Worm (Caenorhabditis elegans) whole organism, young adult: ENCODE measurements around the gene F18A11.5.

ENCODE experiments used
- B0035.1 ChIP-seq: sonication (generic microtip); optimal IDR thresholded peaks from 2 replicates; lab custom pipeline; 2016; ENCODE audit warnings: missing genetic modification characterization, mild to moderate bottlenecking, missing compliant biosample characterization, missing genotype, missing genetic modification reagents
- C17E4.6 ChIP-seq: fragments of 200-800 bp; sonication (Bioruptor generic); IDR thresholded peaks from 2 replicates; pipeline ENCODE4 v1.3.6; 2022; ENCODE audit warnings: missing genetic modification reagents, missing genetic modification characterization, missing compliant biosample characterization
- F23B12.7 ChIP-seq: sonication (generic microtip); optimal IDR thresholded peaks from 2 replicates; lab custom pipeline; 2017; ENCODE audit warnings: missing genetic modification characterization, mild to moderate bottlenecking, missing compliant biosample characterization, antibody characterized with exemption, moderate library complexity; ENCODE audit not compliant: insufficient read depth
- F33H1.4 ChIP-seq: fragments of 200-800 bp; sonication (Bioruptor generic); IDR thresholded peaks from 2 replicates; pipeline ENCODE4 v1.3.6; 2022; ENCODE audit warnings: missing genetic modification reagents, missing genetic modification characterization, missing compliant biosample characterization
- F37B4.10 ChIP-seq: fragments of 200-800 bp; sonication (Bioruptor generic); IDR thresholded peaks from 2 replicates; pipeline ENCODE4 v1.3.6; 2022; ENCODE audit warnings: missing genetic modification characterization, missing compliant biosample characterization
- F49E8.2 ChIP-seq: sonication (generic microtip); optimal IDR thresholded peaks from 3 replicates; lab custom pipeline; 2017; ENCODE audit warnings: missing genetic modification characterization, mild to moderate bottlenecking, missing compliant biosample characterization, antibody characterized with exemption, moderate library complexity; ENCODE audit not compliant: insufficient read depth
- F52B5.7 ChIP-seq: sonication (generic microtip); optimal IDR thresholded peaks from 2 replicates; lab custom pipeline; 2016; ENCODE audit warnings: mild to moderate bottlenecking, missing genetic modification characterization, missing compliant biosample characterization
- F55B11.4 ChIP-seq: sonication (generic microtip); optimal IDR thresholded peaks from 2 replicates; lab custom pipeline; 2016; ENCODE audit warnings: missing compliant biosample characterization, missing genetic modification characterization, borderline replicate concordance; ENCODE audit not compliant: insufficient read depth
- T26A5.8 ChIP-seq: sonication (generic microtip); optimal IDR thresholded peaks from 2 replicates; lab custom pipeline; 2016; ENCODE audit warnings: missing genetic modification characterization, missing compliant biosample characterization
- ZK185.1 ChIP-seq: sonication (generic microtip); optimal IDR thresholded peaks from 2 replicates; lab custom pipeline; 2016; ENCODE audit warnings: mild to moderate bottlenecking, missing genetic modification characterization, missing compliant biosample characterization; ENCODE audit not compliant: poor library complexity, severe bottlenecking
- akir-1 ChIP-seq: fragments of 200-800 bp; sonication (Bioruptor generic); optimal IDR thresholded peaks from 2 replicates; lab custom pipeline; 2018; ENCODE audit warnings: mild to moderate bottlenecking, missing genetic modification characterization, moderate library complexity, missing compliant biosample characterization
- aptf-3 ChIP-seq: fragments of 200-800 bp; sonication (Bioruptor generic); IDR thresholded peaks from 2 replicates; pipeline ENCODE4 v1.3.6; 2022; ENCODE audit warnings: missing genetic modification characterization, missing compliant biosample characterization
- attf-3 ChIP-seq: fragments of 200-800 bp; sonication (Bioruptor generic); conservative IDR thresholded peaks from 2 replicates; pipeline ENCODE4 v1.3.6; 2022; ENCODE audit warnings: missing genetic modification reagents, missing genetic modification characterization, missing compliant biosample characterization
- attf-5 ChIP-seq: fragments of 200-800 bp; sonication (Bioruptor generic); optimal IDR thresholded peaks from 2 replicates; lab custom pipeline; 2018; ENCODE audit warnings: mild to moderate bottlenecking, missing genetic modification characterization, missing compliant biosample characterization
- bed-1 ChIP-seq: fragments of 200-800 bp; sonication (Bioruptor generic); IDR thresholded peaks from 2 replicates; pipeline ENCODE4 v1.3.6; 2022; ENCODE audit warnings: missing genetic modification reagents, missing genetic modification characterization, missing compliant biosample characterization
- bed-2 ChIP-seq: fragments of 200-800 bp; sonication (Bioruptor generic); IDR thresholded peaks from 2 replicates; pipeline ENCODE4 v1.3.6; 2022; ENCODE audit warnings: missing genetic modification reagents, missing genetic modification characterization, missing compliant biosample characterization
- cebp-1 ChIP-seq, 2 experiments: fragments of 200-800 bp in 1 of 2; sonication (Bioruptor generic) in 1 of 2; sonication (generic microtip) in 1 of 2; IDR thresholded peaks in 1 of 2; optimal IDR thresholded peaks in 1 of 2; 2 replicates each; pipeline versions ENCODE4 v1.3.6 to Lab custom; 2017 to 2022; ENCODE audit warnings: missing compliant biosample characterization in 2 of 2, missing genetic modification characterization in 2 of 2, mild to moderate bottlenecking in 1 of 2, missing genetic modification reagents in 1 of 2, moderate library complexity in 1 of 2
- ceh-58 ChIP-seq: fragments of 200-800 bp; sonication (Bioruptor generic); IDR thresholded peaks from 2 replicates; pipeline ENCODE4 v1.3.6; 2022; ENCODE audit warnings: missing genetic modification characterization, missing compliant biosample characterization
- ceh-91 ChIP-seq: fragments of 200-800 bp; sonication (Bioruptor generic); IDR thresholded peaks from 2 replicates; pipeline ENCODE4 v1.3.6; 2022; ENCODE audit warnings: missing genetic modification reagents, missing genetic modification characterization, missing compliant biosample characterization
- die-1 ChIP-seq: sonication (generic microtip); optimal IDR thresholded peaks from 2 replicates; lab custom pipeline; 2016; ENCODE audit warnings: missing genotype, mild to moderate bottlenecking, missing genetic modification characterization, missing compliant biosample characterization
- dox-1 ChIP-seq: fragments of 200-800 bp; sonication (Bioruptor generic); IDR thresholded peaks from 2 replicates; pipeline ENCODE4 v1.3.6; 2022; ENCODE audit warnings: missing genetic modification reagents, missing genetic modification characterization, missing compliant biosample characterization
- efl-1 ChIP-seq: fragments of 150-350 bp; optimal IDR thresholded peaks from 2 replicates; lab custom pipeline; 2014; ENCODE audit warnings: missing biosample characterization, missing genetic modification reagents, missing genetic modification characterization
- ekl-4 ChIP-seq: fragments of 200-800 bp; sonication (Bioruptor generic); IDR thresholded peaks from 2 replicates; pipeline ENCODE4 v1.3.6; 2022; ENCODE audit warnings: missing genetic modification reagents, missing genetic modification characterization, missing compliant biosample characterization
- ets-4 ChIP-seq: fragments of 200-800 bp; sonication (Bioruptor generic); optimal IDR thresholded peaks from 2 replicates; lab custom pipeline; 2018; ENCODE audit warnings: mild to moderate bottlenecking, missing genetic modification characterization, missing compliant biosample characterization
- gei-17 ChIP-seq: fragments of 200-800 bp; sonication (Bioruptor generic); optimal IDR thresholded peaks from 2 replicates; lab custom pipeline; 2018; ENCODE audit warnings: mild to moderate bottlenecking, missing genetic modification characterization, missing compliant biosample characterization
- him-1 ChIP-seq: sonication (generic microtip); optimal IDR thresholded peaks from 2 replicates; lab custom pipeline; 2016; ENCODE audit warnings: missing genotype, missing genetic modification reagents, missing genetic modification characterization, missing compliant biosample characterization
- hmg-1.2 ChIP-seq: fragments of 200-800 bp; sonication (Bioruptor generic); IDR thresholded peaks from 2 replicates; pipeline ENCODE4 v1.3.6; 2022; ENCODE audit warnings: missing genetic modification reagents, missing genetic modification characterization, missing compliant biosample characterization
- hmg-20 ChIP-seq: fragments of 200-800 bp; sonication (Bioruptor generic); IDR thresholded peaks from 2 replicates; pipeline ENCODE4 v1.3.6; 2022; ENCODE audit warnings: missing genetic modification reagents, missing genetic modification characterization, missing compliant biosample characterization
- lin-26 ChIP-seq: fragments of 200-800 bp; sonication (Bioruptor generic); IDR thresholded peaks from 2 replicates; pipeline ENCODE4 v1.3.6; 2022; ENCODE audit warnings: missing genetic modification reagents, missing genetic modification characterization, missing compliant biosample characterization
- lin-35 ChIP-seq, 3 experiments: fragments of 150-350 bp in 2 of 3; sonication (generic microtip) in 1 of 3; optimal IDR thresholded peaks; 2 replicates each; lab custom pipeline; 2014 to 2018; ENCODE audit warnings: missing biosample characterization in 3 of 3, missing genetic modification characterization in 3 of 3, missing genetic modification reagents in 3 of 3
- lin-40 ChIP-seq: sonication (generic microtip); optimal IDR thresholded peaks from 2 replicates; lab custom pipeline; 2016; ENCODE audit warnings: missing genetic modification characterization, mild to moderate bottlenecking, missing compliant biosample characterization, missing genotype, missing genetic modification reagents
- madf-3 ChIP-seq: fragments of 200-800 bp; sonication (Bioruptor generic); IDR thresholded peaks from 2 replicates; pipeline ENCODE4 v1.3.6; 2022; ENCODE audit warnings: missing genetic modification reagents, missing genetic modification characterization, missing compliant biosample characterization
- mxl-1 ChIP-seq: sonication (generic microtip); optimal IDR thresholded peaks from 2 replicates; lab custom pipeline; 2016; ENCODE audit warnings: missing genetic modification characterization, missing compliant biosample characterization
- nfya-2 ChIP-seq: fragments of 200-800 bp; sonication (Bioruptor generic); IDR thresholded peaks from 2 replicates; pipeline ENCODE4 v1.3.6; 2022; ENCODE audit warnings: missing genetic modification reagents, missing genetic modification characterization, missing compliant biosample characterization
- pbrm-1 ChIP-seq: fragments of 200-800 bp; sonication (Bioruptor generic); IDR thresholded peaks from 2 replicates; pipeline ENCODE4 v1.3.6; 2022; ENCODE audit warnings: missing genetic modification reagents, missing genetic modification characterization, missing compliant biosample characterization
- pha-4 ChIP-seq: fragments of 150-350 bp; sonication (generic microtip); optimal IDR thresholded peaks from 2 replicates; lab custom pipeline; 2014; ENCODE audit warnings: missing biosample characterization, missing genetic modification reagents, missing genetic modification characterization
- rec-8 ChIP-seq, 2 experiments: sonication (generic microtip); optimal IDR thresholded peaks; 2 replicates each; lab custom pipeline; 2016; ENCODE audit warnings: mild to moderate bottlenecking in 2 of 2, missing genetic modification characterization in 2 of 2, missing genetic modification reagents in 2 of 2, missing genotype in 2 of 2, missing biosample characterization in 1 of 2, missing compliant biosample characterization in 1 of 2, moderate library complexity in 1 of 2
- sptf-2 ChIP-seq: fragments of 200-800 bp; sonication (Bioruptor generic); optimal IDR thresholded peaks from 2 replicates; lab custom pipeline; 2018; ENCODE audit warnings: mild to moderate bottlenecking, missing genetic modification characterization, missing compliant biosample characterization
- tbx-9 ChIP-seq: sonication (generic microtip); optimal IDR thresholded peaks from 2 replicates; lab custom pipeline; 2016; ENCODE audit warnings: borderline replicate concordance, missing genetic modification characterization, inconsistent platforms, missing compliant biosample characterization
- unc-130 ChIP-seq: sonication (generic microtip); optimal IDR thresholded peaks from 2 replicates; lab custom pipeline; 2016; ENCODE audit warnings: missing genetic modification reagents, missing genetic modification characterization, missing compliant biosample characterization
- xnd-1 ChIP-seq: sonication (generic microtip); optimal IDR thresholded peaks from 2 replicates; lab custom pipeline; 2016; ENCODE audit warnings: missing genotype, missing genetic modification reagents, missing genetic modification characterization, missing compliant biosample characterization
- zfh-2 ChIP-seq: fragments of 200-800 bp; sonication (Bioruptor generic); conservative IDR thresholded peaks from 2 replicates; pipeline ENCODE4 v1.3.6; 2022; ENCODE audit warnings: missing genetic modification reagents, missing genetic modification characterization, missing compliant biosample characterization
- ztf-18 ChIP-seq: sonication (generic microtip); optimal IDR thresholded peaks from 2 replicates; lab custom pipeline; 2016; ENCODE audit warnings: missing genotype, mild to moderate bottlenecking, missing genetic modification characterization, missing compliant biosample characterization
- ztf-3 ChIP-seq: fragments of 200-800 bp; sonication (Bioruptor generic); optimal IDR thresholded peaks from 2 replicates; lab custom pipeline; 2018; ENCODE audit warnings: mild to moderate bottlenecking, missing genetic modification characterization, missing compliant biosample characterization

Gene F18A11.5

ce11 chrII:13030567-13031188, 16.6 kb upstream of the F18A11.5 start (continued):
- TF ChIP-seq F37B4.10 (GFP tag; lab: Robert Waterston, UW): no peak
- TF ChIP-seq nfya-2 (GFP tag; lab: Robert Waterston, UW): no peak
- peak; percentile 3 for TF ChIP-seq ZK185.1 (tag; lab: Kevin White, UChicago)
- TF ChIP-seq akir-1 (GFP tag; lab: Kevin White, UChicago): no peak
- no peak for TF ChIP-seq rec-8 (tag; optimal IDR thresholded peaks at IDR 0.05; lab: Kevin White, UChicago)
- peak; percentile 58 for TF ChIP-seq efl-1
- no peak for TF ChIP-seq ceh-91 (GFP tag; lab: Robert Waterston, UW)
- TF ChIP-seq F33H1.4 (GFP tag; lab: Robert Waterston, UW): peak; percentile 28; the same call in 1 of the 2 replicates
- no peak for TF ChIP-seq hmg-20
- no peak for TF ChIP-seq tbx-9 (tag; lab: Kevin White, UChicago)
- 0 out of 2 replicates have a peak, but pooled peaks have one; percentile 9 for TF ChIP-seq ekl-4 (GFP tag; lab: Robert Waterston, UW)
- peak; percentile 44; the same call in 1 of the 2 replicates for TF ChIP-seq hmg-1.2 (GFP tag; lab: Robert Waterston, UW)
- TF ChIP-seq T26A5.8: no peak
- peak; percentile 2 for TF ChIP-seq xnd-1 (tag; lab: Kevin White, UChicago)
- TF ChIP-seq F55B11.4 (tag; lab: Kevin White, UChicago): no peak
- TF ChIP-seq him-1 (tag; lab: Kevin White, UChicago): no peak
- no peak for TF ChIP-seq cebp-1 (GFP tag; IDR thresholded peaks at IDR 0.05; lab: Robert Waterston, UW)
- TF ChIP-seq cebp-1 (tag; optimal IDR thresholded peaks at IDR 0.05; lab: Kevin White, UChicago): peak; percentile 62
- TF ChIP-seq ceh-58 (GFP tag; lab: Robert Waterston, UW): no peak
- no peak for TF ChIP-seq bed-1
- TF ChIP-seq zfh-2 (GFP tag; lab: Robert Waterston, UW): peak; percentile 70
- TF ChIP-seq sptf-2: no peak
- TF ChIP-seq F23B12.7 (tag; lab: Kevin White, UChicago): no peak
- TF ChIP-seq ztf-18 (tag; lab: Kevin White, UChicago): no peak
- TF ChIP-seq ets-4 (GFP tag; lab: Kevin White, UChicago): no peak
- no peak for TF ChIP-seq B0035.1 (tag; lab: Kevin White, UChicago)
- peak; percentile 38 for TF ChIP-seq lin-40 (tag; lab: Kevin White, UChicago)
- no peak for TF ChIP-seq ztf-3 (GFP tag; lab: Kevin White, UChicago)
- TF ChIP-seq attf-5: peak; percentile 47
- TF ChIP-seq pha-4 (tag; lab: Kevin White, UChicago): no peak
- TF ChIP-seq lin-35 (GFP tag; optimal IDR thresholded peaks at IDR 0.05; lab: Kevin White, UChicago): no peak

ce11 chrII:13030051-13030437, 16.0 kb upstream of the F18A11.5 start:
- TF ChIP-seq C17E4.6 (no peak), hmg-1.2 (GFP tag; lab: Robert Waterston, UW) (peak; percentile 33; the same call in 1 of the 2 replicates), F49E8.2 (no peak), aptf-3 (GFP tag; lab: Robert Waterston, UW) (no peak), bed-1 (no peak), ets-4 (GFP tag; lab: Kevin White, UChicago) (no peak), bed-2 (GFP tag; lab: Robert Waterston, UW) (no peak), mxl-1 (no peak), lin-35 (GFP tag; optimal IDR thresholded peaks at IDR 0.05; lab: Kevin White, UChicago) (no peak), attf-3 (no peak), unc-130 (GFP tag; lab: Kevin White, UChicago) (no peak), F52B5.7 (tag; lab: Kevin White, UChicago) (no peak), lin-26 (GFP tag; lab: Robert Waterston, UW) (no peak), tbx-9 (tag; lab: Kevin White, UChicago) (no peak), zfh-2 (GFP tag; lab: Robert Waterston, UW) (peak; percentile 61; the same call in 1 of the 2 replicates), dox-1 (GFP tag; lab: Robert Waterston, UW) (no peak), gei-17 (GFP tag; lab: Kevin White, UChicago) (no peak), pbrm-1 (GFP tag; lab: Robert Waterston, UW) (no peak), madf-3 (GFP tag; lab: Robert Waterston, UW) (0 out of 2 replicates have a peak, but pooled peaks have one; percentile 13), die-1 (tag; lab: Kevin White, UChicago) (no peak), cebp-1 (GFP tag; IDR thresholded peaks at IDR 0.05; lab: Robert Waterston, UW) (no peak), cebp-1 (tag; optimal IDR thresholded peaks at IDR 0.05; lab: Kevin White, UChicago) (peak; percentile 8)
